Worm (Caenorhabditis elegans): Measurements from ENCODE around the gene tag-124.
A peak's percentile ranks its signal among the peaks of the same experiment; 100 is the strongest.

tag-124 gene

DNA sequence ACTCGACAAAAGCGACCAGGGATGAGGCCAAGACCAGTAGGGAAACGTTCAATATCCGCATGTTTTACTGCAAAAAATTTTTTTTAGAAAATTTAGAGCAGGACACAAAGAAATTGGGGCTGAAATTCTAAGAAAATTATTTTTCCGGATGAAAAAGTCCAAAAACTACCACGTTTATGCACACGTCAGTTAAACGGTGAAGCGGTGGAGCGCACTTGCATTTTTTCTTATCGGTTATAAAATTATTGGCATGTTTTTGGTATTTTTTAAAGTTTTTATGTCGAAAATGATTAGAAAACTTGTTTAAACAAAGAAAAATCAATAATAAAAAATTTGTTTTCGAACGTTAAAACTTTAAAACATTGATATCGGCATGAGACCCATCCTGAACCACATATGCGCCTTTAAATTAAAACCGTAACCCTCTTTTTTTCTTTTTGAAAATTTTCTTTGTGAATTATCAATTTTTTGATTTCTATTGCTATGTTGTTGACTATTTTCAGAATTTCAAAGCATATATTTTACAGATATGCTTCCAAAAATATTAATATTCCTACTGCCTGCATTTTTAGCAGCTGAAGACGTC is 33.1 kb downstream of the tag-124 start, which contains the start of the genes dnj-20 and ZK1307.8:
Gene dnj-20, minus strand, starts transcription at position 67 of the 586 bp plus-strand sequence.
Gene ZK1307.8, plus strand, starts transcription at position 504 of the 586 bp plus-strand sequence.
- peak; percentile 73 for TF ChIP-seq lin-38 (GFP tag; IDR thresholded peaks at IDR 0.05)
- TF ChIP-seq pqm-1 (tag; optimal IDR thresholded peaks at IDR 0.05) = peak; percentile 25
- TF ChIP-seq daf-16 (GFP tag; optimal IDR thresholded peaks at IDR 0.05) = no peak
- TF ChIP-seq daf-16 (tag; optimal IDR thresholded peaks at IDR 0.05) = peak; percentile 63
- TF ChIP-seq daf-8 (GFP tag; IDR thresholded peaks at IDR 0.05) = no peak
- TF ChIP-seq hlh-30 (tag; optimal IDR thresholded peaks at IDR 0.05; ENCODE audit: insufficient read depth) = peak; percentile 1
- peak; percentile 40 for TF ChIP-seq mes-2 (tag; optimal IDR thresholded peaks at IDR 0.05; ENCODE audit: poor library complexity, severe bottlenecking)
- no peak for TF ChIP-seq hif-1 (tag; optimal IDR thresholded peaks at IDR 0.05)
- TF ChIP-seq nhr-11 (tag; optimal IDR thresholded peaks at IDR 0.05) = peak; percentile 23
- TF ChIP-seq dpl-1 (GFP tag; optimal IDR thresholded peaks at IDR 0.05) = peak; percentile 22
- TF ChIP-seq T26A8.4 (GFP tag; IDR thresholded peaks at IDR 0.05) = no peak
- TF ChIP-seq Y48G9A.11 (GFP tag; IDR thresholded peaks at IDR 0.05) = no peak
- no peak for TF ChIP-seq nhr-41 (GFP tag; IDR thresholded peaks at IDR 0.05)
- peak; percentile 24 for TF ChIP-seq mep-1 (tag; optimal IDR thresholded peaks at IDR 0.05)
- TF ChIP-seq mxl-3 (GFP tag; optimal IDR thresholded peaks at IDR 0.05) = peak; percentile 5
- TF ChIP-seq lsy-2 (tag; optimal IDR thresholded peaks at IDR 0.05) = peak in 1 of 2 experiments; percentile 56

DNA sequence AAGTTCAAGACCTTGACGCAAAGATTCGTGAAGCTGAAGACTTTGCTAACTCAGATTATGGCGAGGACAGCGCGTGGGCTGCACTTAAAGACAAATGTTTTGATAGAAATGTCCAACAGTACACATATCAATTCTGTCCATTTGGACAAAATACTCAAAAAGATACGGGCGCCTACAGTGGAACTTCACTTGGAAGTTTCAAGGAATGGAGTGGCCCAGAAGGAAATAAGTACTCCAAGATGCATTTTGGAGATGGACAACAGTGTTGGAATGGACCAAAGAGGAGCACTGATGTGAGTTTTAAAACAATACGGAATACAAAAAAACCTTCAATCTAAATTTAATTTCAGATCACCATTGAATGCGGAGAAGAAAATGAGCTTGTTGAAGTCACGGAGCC is 34.8 kb downstream of the tag-124 start:
- TF ChIP-seq mes-2 (tag; optimal IDR thresholded peaks at IDR 0.05; ENCODE audit: poor library complexity, severe bottlenecking) = no peak
- no peak for TF ChIP-seq php-3 (GFP tag; IDR thresholded peaks at IDR 0.05)
- no peak for TF ChIP-seq mdl-1 (tag; optimal IDR thresholded peaks at IDR 0.05)
- no peak for TF ChIP-seq Y48G9A.11 (GFP tag; IDR thresholded peaks at IDR 0.05)
- peak in 1 of 2 experiments; percentile 94 for TF ChIP-seq unc-62 (GFP tag; optimal IDR thresholded peaks at IDR 0.05 in 1 of 2)
- no peak for TF ChIP-seq unc-62 (tag; optimal IDR thresholded peaks at IDR 0.05)
- TF ChIP-seq tra-1 (GFP tag; IDR thresholded peaks at IDR 0.05) = no peak
- TF ChIP-seq mxl-2 (GFP tag; conservative IDR thresholded peaks at IDR 0.05) = no peak
- TF ChIP-seq arid-1 (GFP tag; conservative IDR thresholded peaks at IDR 0.05) = no peak

DNA sequence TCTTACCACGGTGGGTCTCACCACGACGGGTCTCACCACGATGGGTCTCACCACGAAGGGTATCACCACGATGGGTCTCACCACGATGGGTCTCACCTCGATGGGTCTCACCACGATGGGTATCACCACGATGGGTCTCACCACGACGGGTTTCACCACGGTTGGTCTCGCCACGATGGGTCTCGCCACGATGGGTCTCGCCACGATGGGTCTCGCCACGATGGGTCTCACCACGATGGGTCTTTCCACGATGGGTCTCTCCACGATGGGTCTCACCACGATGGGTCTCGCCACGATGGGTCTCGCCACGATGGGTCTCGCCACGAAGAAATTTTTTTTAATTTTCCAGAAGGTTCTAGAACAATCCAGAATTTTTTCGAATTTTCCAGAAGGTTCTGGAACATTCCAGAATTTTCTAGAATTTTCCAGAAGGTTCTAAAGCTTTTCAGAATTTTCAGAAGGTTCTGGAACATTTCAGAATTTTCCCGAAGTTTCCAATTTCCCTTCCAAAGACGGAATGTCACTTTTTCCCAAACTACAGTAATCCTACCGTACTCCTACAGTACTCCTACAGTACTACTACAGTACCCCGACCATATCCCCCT is 43.0 kb downstream of the tag-124 start:
- TF ChIP-seq set-16 (GFP tag; IDR thresholded peaks at IDR 0.05) (peak; percentile 80), egl-43 (GFP tag; IDR thresholded peaks at IDR 0.05) (peak; percentile 52; the same call in 1 of the 2 replicates)

DNA sequence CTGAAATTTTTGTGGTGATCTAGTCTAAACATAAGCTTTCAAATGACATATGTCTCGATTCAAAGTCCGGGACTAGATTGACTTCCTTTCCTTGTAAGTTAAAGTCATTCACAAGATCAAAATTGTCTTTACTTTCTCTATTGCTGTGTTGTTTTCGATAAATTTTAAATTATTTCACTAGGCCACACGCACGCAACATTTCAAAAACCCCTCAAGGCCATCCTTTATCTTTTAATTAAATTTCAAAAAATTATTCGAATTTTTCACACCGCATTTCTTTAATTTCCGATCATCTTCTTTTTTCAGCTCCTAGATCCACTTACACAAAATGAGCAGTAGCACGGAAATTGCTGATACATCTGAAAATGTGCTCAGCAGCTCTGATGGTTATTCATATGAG is 45.2 kb downstream of the tag-124 start, which contains the start of gene ZK1307.7:
Gene ZK1307.7, plus strand, starts transcription at position 301 of the 400 bp plus-strand sequence.
- TF ChIP-seq spr-3 (GFP tag; optimal IDR thresholded peaks at IDR 0.05) = no peak
- no peak for TF ChIP-seq unc-39 (tag; optimal IDR thresholded peaks at IDR 0.05)
- no peak for TF ChIP-seq lir-3 (tag; optimal IDR thresholded peaks at IDR 0.05)
- TF ChIP-seq gei-8 (GFP tag; optimal IDR thresholded peaks at IDR 0.05) = no peak

Measured in whole organism, L4 larva.